Fruit fly (Drosophila melanogaster) whole organism, embryonic: ENCODE measurements around the gene Est-Q.

Experiments
- CG4820 ChIP-seq: fragments of 200-800 bp; sonication (Bioruptor generic); optimal IDR thresholded peaks from 3 replicates; lab custom pipeline; 2016; ENCODE audit warnings: missing biosample characterization, missing genetic modification characterization
- disco-r ChIP-seq: fragments of 200-800 bp; sonication (Bioruptor generic); optimal IDR thresholded peaks from 2 replicates; lab custom pipeline; 2016; ENCODE audit warnings: missing biosample characterization, missing genetic modification characterization
- gsb-n ChIP-seq: fragments of 200-800 bp; sonication (Bioruptor generic); optimal IDR thresholded peaks from 3 replicates; lab custom pipeline; 2018; ENCODE audit warnings: missing biosample characterization, mild to moderate bottlenecking, missing genetic modification characterization
- zfh1 ChIP-seq: fragments of 200-800 bp; sonication (Bioruptor generic); IDR thresholded peaks from 3 replicates; pipeline ENCODE4 v1.3.6; 2022; ENCODE audit warnings: missing biosample characterization, missing genetic modification characterization

- TF ChIP-seq zfh1 (GFP tag; lab: Robert Waterston, UW) (0 out of 3 replicates have a peak, but pooled peaks have one; percentile 34), CG4820 (GFP tag; lab: Kevin White, UChicago) (no peak), disco-r (GFP tag; lab: Kevin White, UChicago) (no peak), gsb-n (tag; lab: Kevin White, UChicago) (no peak)
Observed at dm6 chr3L:21509488-21510122, 8.4 kb downstream of the Est-Q start.
